Worm (Caenorhabditis elegans): ENCODE measurements around the gene tbx-38.
"Not testable (repeated sequence)": the region's sequence is repeated elsewhere in the genome, so short reads cannot be mapped to it uniquely, and the experiment has no call there.

The tbx-38 gene

DNA sequence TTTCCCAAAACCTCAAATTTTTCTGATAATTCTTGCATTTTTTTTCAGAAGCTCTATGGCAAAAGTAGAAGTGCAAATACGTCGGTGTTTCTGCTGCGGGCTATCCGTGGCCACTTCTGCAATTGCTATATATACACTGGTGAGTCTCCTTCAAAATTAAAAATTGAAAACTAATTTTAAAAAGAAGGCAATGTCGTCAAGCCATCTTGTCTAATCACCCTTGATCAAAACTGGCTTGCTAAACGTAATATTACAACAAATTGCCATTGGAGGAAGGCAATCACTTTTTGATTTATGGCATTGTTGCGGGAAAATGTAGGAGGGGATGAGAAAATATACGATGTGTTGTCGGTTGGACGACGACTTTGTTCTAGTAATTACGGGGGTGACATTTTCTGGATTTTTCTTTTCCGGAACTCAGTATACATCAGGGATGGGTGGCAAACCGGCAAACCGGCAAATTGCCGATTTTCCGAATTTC lies 30.7 kb upstream of the tbx-38 start, which contains the start of gene C18D11.1:
TSS of gene C18D11.1 (plus strand) at position 51 of the 481 bp plus-strand sequence.
- no peak for TF ChIP-seq dao-5 (tag; optimal IDR thresholded peaks at IDR 0.05)

DNA sequence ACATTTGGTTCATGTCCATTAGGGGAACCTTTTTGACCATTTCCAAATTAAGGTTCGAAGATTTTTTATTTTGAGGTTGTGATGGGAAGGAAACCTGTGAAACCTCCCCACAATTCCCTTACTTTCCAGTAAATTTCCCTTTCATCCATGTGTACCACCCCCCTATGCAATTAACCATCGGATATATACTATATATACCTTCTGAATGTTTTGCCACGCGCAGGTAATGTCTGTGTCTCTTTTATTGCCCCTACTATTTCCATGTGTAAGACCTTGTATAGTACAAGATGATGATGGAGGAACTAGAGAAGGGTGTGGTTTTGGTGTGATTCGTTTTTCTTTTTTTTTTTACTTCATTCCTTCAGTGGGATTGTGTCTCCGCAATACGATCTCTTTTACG lies 28.8 kb upstream of the tbx-38 start:
- TF ChIP-seq dao-5 (tag; optimal IDR thresholded peaks at IDR 0.05) = no peak

ce11 chrIII:11811839-11812238 lies 26.0 kb upstream of the tbx-38 start:
- TF ChIP-seq him-1 (tag; optimal IDR thresholded peaks at IDR 0.05) (no peak), dao-5 (tag; optimal IDR thresholded peaks at IDR 0.05) (no peak), W03F9.2 (tag; optimal IDR thresholded peaks at IDR 0.05) (no peak)

ce11 chrIII:11810447-11810846 lies 24.6 kb upstream of the tbx-38 start, which contains the start of gene C18D11.6:
TSS of gene C18D11.6 (plus strand) at chrIII:11810556.
- TF ChIP-seq W03F9.2 (tag; optimal IDR thresholded peaks at IDR 0.05) (no peak), him-1 (tag; optimal IDR thresholded peaks at IDR 0.05) (no peak), dao-5 (tag; optimal IDR thresholded peaks at IDR 0.05) (no peak)

DNA sequence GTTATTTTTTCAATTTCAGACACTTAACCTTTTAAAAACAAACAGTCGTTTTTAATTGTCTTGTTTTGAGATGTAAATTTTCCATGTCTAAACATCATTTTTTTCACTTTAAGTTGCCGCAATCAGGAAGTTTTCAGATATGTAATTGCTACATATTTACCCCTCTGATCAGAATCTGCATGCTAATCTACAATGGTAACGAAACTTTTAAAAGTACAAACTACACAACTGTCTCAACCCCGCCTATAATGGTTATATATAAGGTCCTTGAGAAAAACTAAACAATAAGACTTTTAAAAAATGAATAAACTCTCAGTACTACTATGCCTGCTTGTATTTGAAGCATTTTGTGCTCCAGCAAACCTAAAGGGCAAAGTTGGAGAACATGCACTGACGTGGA lies 23.0 kb upstream of the tbx-38 start, which contains the start of gene C18D11.9:
TSS of gene C18D11.9 (plus strand) at position 301 of the 400 bp plus-strand sequence.
- TF ChIP-seq W03F9.2 (tag; optimal IDR thresholded peaks at IDR 0.05) (no peak), him-1 (tag; optimal IDR thresholded peaks at IDR 0.05) (no peak), dao-5 (tag; optimal IDR thresholded peaks at IDR 0.05) (no peak)

ce11 chrIII:11807418-11807817 lies 21.6 kb upstream of the tbx-38 start, which contains the start of gene C18D11.10:
TSS of gene C18D11.10 (plus strand) at chrIII:11807718.
- no peak for TF ChIP-seq him-1 (tag; optimal IDR thresholded peaks at IDR 0.05)
- no peak for TF ChIP-seq W03F9.2 (tag; optimal IDR thresholded peaks at IDR 0.05)
- TF ChIP-seq dao-5 (tag; optimal IDR thresholded peaks at IDR 0.05) = no peak

DNA sequence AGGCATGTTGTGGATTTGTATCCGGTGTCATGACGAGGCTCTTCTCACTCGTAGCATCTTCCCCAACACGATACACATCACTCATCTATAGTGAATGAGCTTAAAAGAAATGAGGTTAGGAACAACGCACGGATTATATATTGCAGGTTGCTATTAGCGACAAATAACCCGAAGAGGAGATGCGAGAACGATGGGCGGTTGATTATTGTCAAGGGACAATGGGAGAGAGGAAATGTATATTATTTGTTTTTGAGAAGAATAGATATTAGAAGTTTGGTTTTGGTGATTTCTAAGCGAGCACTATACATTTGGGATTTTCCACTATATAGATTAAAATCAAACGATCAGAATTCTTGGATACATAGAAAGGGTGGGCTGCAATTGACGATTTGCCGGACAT lies 20.8 kb upstream of the tbx-38 start, which contains the start of gene C18D11.7:
TSS of gene C18D11.7 (minus strand) at position 101 of the 400 bp plus-strand sequence.
- TF ChIP-seq W03F9.2 (tag; optimal IDR thresholded peaks at IDR 0.05) = no peak
- no peak for TF ChIP-seq him-1 (tag; optimal IDR thresholded peaks at IDR 0.05)
- no peak for TF ChIP-seq dao-5 (tag; optimal IDR thresholded peaks at IDR 0.05)

DNA sequence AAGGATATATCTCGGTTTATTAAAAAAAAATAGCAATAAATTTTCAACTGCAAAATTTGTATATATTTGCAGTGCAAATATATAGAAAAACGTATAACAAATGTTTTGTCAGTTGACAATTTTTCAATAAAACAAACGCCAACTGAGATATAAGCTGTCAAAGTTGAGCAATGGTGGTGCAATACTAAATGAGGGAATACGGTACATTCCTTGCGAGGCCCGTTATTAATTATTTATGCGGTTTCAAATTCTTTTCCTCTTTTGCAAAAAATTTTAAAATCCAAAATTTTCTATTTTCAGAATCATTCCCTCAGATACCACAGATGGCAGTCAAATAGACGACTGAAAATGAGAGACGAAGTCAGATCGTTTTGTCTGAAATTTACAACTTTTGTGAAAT lies 9.6 kb upstream of the tbx-38 start, which contains the start of gene twk-39:
TSS of gene twk-39 (plus strand) at position 301 of the 400 bp plus-strand sequence.
- TF ChIP-seq dao-5 (tag; optimal IDR thresholded peaks at IDR 0.05) (no peak), W03F9.2 (tag; optimal IDR thresholded peaks at IDR 0.05) (no peak)

DNA sequence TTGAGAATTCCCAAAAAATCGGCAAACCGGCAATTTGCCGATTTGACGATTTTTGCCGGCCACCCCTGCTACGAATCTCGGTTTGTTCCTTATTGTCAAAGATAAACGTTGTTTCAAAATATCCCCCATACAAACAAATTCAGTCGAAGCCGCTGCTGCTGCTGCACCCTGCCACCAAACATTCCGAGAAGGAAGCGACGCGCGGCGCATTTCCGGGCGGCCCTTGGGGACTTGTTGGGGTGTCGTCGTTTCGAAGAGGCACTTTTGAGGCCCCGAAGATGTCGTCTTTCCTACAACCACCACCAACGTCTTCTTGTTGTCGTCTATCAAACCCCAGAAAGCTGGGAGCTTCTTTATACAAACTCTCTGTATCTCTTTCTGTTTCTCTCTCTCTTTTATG lies 8.5 kb upstream of the tbx-38 start:
- TF ChIP-seq him-1 (tag; optimal IDR thresholded peaks at IDR 0.05) (no peak), W03F9.2 (tag; optimal IDR thresholded peaks at IDR 0.05) (no peak), dao-5 (tag; optimal IDR thresholded peaks at IDR 0.05) (no peak)

- peak; percentile 63 for TF ChIP-seq him-1 (tag; optimal IDR thresholded peaks at IDR 0.05)
Observed at ce11 chrIII:11792295-11793256, 6.7 kb upstream of the tbx-38 start, which contains the start of gene C24H11.2. TSS of gene C24H11.2 (minus strand) at chrIII:11792345.

DNA sequence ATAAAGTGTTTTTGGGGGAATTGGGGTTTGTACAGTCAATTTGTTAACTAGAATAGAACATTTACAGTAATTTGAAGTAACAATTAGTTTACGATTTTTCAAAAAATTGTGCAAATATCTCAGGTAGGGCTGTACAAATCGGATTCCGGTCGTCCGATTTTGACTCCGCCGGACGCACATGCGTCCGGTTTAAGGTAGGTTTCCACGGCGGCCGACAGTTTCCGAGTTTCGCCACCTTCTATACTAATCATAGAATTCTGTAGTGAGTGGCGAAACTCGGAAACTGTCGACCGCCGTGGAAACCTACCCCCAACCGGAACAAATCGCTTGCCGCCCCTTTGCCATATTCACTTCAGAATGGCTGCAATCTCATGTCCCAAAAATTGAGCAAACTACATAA lies 3.6 kb upstream of the tbx-38 start:
- TF ChIP-seq W03F9.2 (tag; optimal IDR thresholded peaks at IDR 0.05) (no peak), dao-5 (tag; optimal IDR thresholded peaks at IDR 0.05) (no peak), him-1 (tag; optimal IDR thresholded peaks at IDR 0.05) (no peak)

- not testable (repeated sequence) for TF ChIP-seq him-1, W03F9.2, dao-5 (tag; optimal IDR thresholded peaks at IDR 0.05)
Observed at ce11 chrIII:11787376-11787775, 1.5 kb upstream of the tbx-38 start, which contains the start of gene C24H11.1. TSS of gene C24H11.1 (plus strand) at chrIII:11787676.

DNA sequence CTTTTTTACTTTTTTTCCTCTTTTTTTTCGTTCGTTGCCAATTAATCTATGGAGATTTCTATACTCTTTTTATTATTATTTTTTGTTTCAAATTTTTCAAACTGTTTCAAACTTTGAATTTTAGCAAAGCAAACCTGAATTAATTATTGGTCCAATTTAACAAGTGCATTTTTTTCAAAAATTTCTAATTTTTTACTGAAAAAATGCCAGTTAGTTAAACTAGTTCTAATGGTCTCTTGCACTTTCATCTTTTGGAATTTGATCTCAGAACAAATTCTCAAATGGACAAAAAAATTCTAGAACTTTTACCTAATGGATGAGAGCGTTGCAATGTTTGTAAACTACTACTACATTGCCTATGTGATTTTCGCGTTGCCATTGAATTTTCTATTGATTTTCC lies 4.1 kb downstream of the tbx-38 start, which contains the start of gene srd-74:
TSS of gene srd-74 (plus strand) at position 301 of the 400 bp plus-strand sequence.
- TF ChIP-seq dao-5 (tag; optimal IDR thresholded peaks at IDR 0.05) = no peak
- no peak for TF ChIP-seq him-1 (tag; optimal IDR thresholded peaks at IDR 0.05)
- no peak for TF ChIP-seq W03F9.2 (tag; optimal IDR thresholded peaks at IDR 0.05)

DNA sequence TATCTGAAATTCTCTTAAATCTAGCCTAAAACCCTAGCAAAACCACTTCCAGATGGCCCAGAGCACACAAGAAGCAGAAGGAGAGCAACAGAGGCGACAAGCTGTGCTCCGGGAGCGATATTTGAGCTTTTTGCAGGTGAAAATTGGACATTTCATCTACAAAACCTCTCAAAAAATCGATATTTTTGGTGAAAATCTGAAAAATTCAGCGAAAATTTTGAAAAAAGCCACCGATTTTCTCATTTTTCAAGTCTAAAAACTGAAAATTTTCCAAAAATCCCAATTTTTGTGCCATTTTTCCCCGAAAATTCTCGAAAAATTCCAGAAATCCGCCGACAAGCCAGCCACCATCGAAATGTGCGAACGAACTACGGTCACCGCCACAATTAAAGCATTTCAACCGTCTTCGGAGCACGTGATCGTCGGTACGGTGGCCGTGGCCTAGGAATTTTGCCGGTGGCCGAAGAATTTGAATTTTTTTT lies 5.6 kb downstream of the tbx-38 start, which contains the start of gene C24H11.5:
TSS of gene C24H11.5 (plus strand) at position 51 of the 482 bp plus-strand sequence.
- TF ChIP-seq W03F9.2 (tag; optimal IDR thresholded peaks at IDR 0.05) (no peak), dao-5 (tag; optimal IDR thresholded peaks at IDR 0.05) (no peak), him-1 (tag; optimal IDR thresholded peaks at IDR 0.05) (no peak)

Measured in whole organism, L4/young adult.